Worm (Caenorhabditis elegans) whole organism, L1 larva: ENCODE data around the gene K12H4.5.

ENCODE experiments used
- C04F5.9 ChIP-seq: sonication (generic microtip); optimal IDR thresholded peaks from 2 replicates; lab custom pipeline; 2016; ENCODE audit warnings: missing genetic modification characterization, missing compliant biosample characterization
- C16A3.4 ChIP-seq: fragments of 150-350 bp; optimal IDR thresholded peaks from 2 replicates; lab custom pipeline; 2014; ENCODE audit warnings: missing biosample characterization, missing genetic modification characterization
- ama-1 ChIP-seq: fragments of 150-350 bp; optimal IDR thresholded peaks from 2 replicates; lab custom pipeline; 2014
- blmp-1 ChIP-seq: fragments of 150-350 bp; optimal IDR thresholded peaks from 2 replicates; lab custom pipeline; 2014; ENCODE audit warnings: missing biosample characterization, missing genetic modification characterization
- ceh-82 ChIP-seq, 3 experiments: fragments of 150-350 bp in 1 of 3; sonication (generic microtip) in 2 of 3; optimal IDR thresholded peaks; 2 replicates each; lab custom pipeline; 2014 to 2017; ENCODE audit warnings: missing biosample characterization in 3 of 3, missing genetic modification characterization in 3 of 3
- ceh-88 ChIP-seq: fragments of 200-800 bp; sonication (Bioruptor generic); IDR thresholded peaks from 2 replicates; pipeline ENCODE4 v1.3.6; 2022; ENCODE audit warnings: missing genetic modification characterization, missing compliant biosample characterization
- ceh-90 ChIP-seq: sonication (generic microtip); optimal IDR thresholded peaks from 2 replicates; lab custom pipeline; 2016; ENCODE audit warnings: missing genetic modification characterization, missing compliant biosample characterization
- efl-1 ChIP-seq, 4 experiments: fragments of 150-350 bp; optimal IDR thresholded peaks in 3 of 4; peaks in 1 of 4; 1 replicate in 1 of 4; 2 replicates in 3 of 4; lab custom pipeline; 2014; ENCODE audit warnings: missing biosample characterization in 2 of 4, missing genetic modification characterization in 2 of 4, missing genetic modification reagents in 2 of 4
- egl-27 ChIP-seq, 2 experiments: fragments of 150-350 bp in 1 of 2; sonication (generic microtip); optimal IDR thresholded peaks; 3 replicates each; lab custom pipeline; 2017 to 2018; ENCODE audit warnings: missing biosample characterization in 2 of 2, missing genetic modification characterization in 2 of 2, missing genetic modification reagents in 2 of 2
- elt-2 ChIP-seq: sonication (generic microtip); optimal IDR thresholded peaks from 2 replicates; lab custom pipeline; 2016; ENCODE audit warnings: missing genetic modification characterization, mild to moderate bottlenecking, inconsistent platforms, missing compliant biosample characterization, missing genetic modification reagents
- elt-3 ChIP-seq, 6 experiments: fragments of 150-350 bp in 1 of 6; sonication (generic microtip); optimal IDR thresholded peaks; 2 replicates each; lab custom pipeline; 2017 to 2018; ENCODE audit warnings: missing biosample characterization in 6 of 6, missing genetic modification characterization in 6 of 6, inconsistent platforms in 1 of 6
- hlh-17 ChIP-seq: fragments of 200-800 bp; sonication (Bioruptor generic); optimal IDR thresholded peaks from 2 replicates; lab custom pipeline; 2018; ENCODE audit warnings: missing genetic modification characterization, mild to moderate bottlenecking, missing compliant biosample characterization, moderate library complexity, borderline replicate concordance
- hlh-4 ChIP-seq: sonication (generic microtip); optimal IDR thresholded peaks from 2 replicates; lab custom pipeline; 2016; ENCODE audit warnings: mild to moderate bottlenecking, missing genetic modification characterization, missing compliant biosample characterization
- hpl-2 ChIP-seq: fragments of 150-350 bp; optimal IDR thresholded peaks from 2 replicates; lab custom pipeline; 2014; ENCODE audit warnings: missing biosample characterization, missing genetic modification reagents, missing genetic modification characterization
- irx-1 ChIP-seq: sonication (generic microtip); optimal IDR thresholded peaks from 2 replicates; lab custom pipeline; 2016; ENCODE audit warnings: missing genetic modification characterization, missing compliant biosample characterization
- jun-1 ChIP-seq: fragments of 150-350 bp; optimal IDR thresholded peaks from 2 replicates; lab custom pipeline; 2014; ENCODE audit warnings: missing biosample characterization, missing genetic modification reagents, missing genetic modification characterization
- lin-13 ChIP-seq: fragments of 150-350 bp; optimal IDR thresholded peaks from 2 replicates; lab custom pipeline; 2014; ENCODE audit warnings: missing biosample characterization, missing genetic modification reagents, missing genetic modification characterization
- lin-14 ChIP-seq: fragments of 200-800 bp; sonication (Bioruptor generic); optimal IDR thresholded peaks from 2 replicates; lab custom pipeline; 2018; ENCODE audit warnings: mild to moderate bottlenecking, missing genetic modification characterization, moderate library complexity, missing compliant biosample characterization
- lin-15B ChIP-seq: fragments of 150-350 bp; sonication (generic microtip); optimal IDR thresholded peaks from 3 replicates; lab custom pipeline; 2014; ENCODE audit warnings: missing biosample characterization, missing genetic modification characterization
- lin-39 ChIP-seq: fragments of 150-350 bp; optimal IDR thresholded peaks from 2 replicates; lab custom pipeline; 2014; ENCODE audit warnings: missing biosample characterization, missing genetic modification reagents, missing genetic modification characterization
- lir-3 ChIP-seq: sonication (generic microtip); optimal IDR thresholded peaks from 2 replicates; lab custom pipeline; 2016; ENCODE audit warnings: mild to moderate bottlenecking, missing genetic modification characterization, moderate library complexity, missing compliant biosample characterization; ENCODE audit not compliant: poor library complexity
- lsy-2 ChIP-seq, 2 experiments: fragments of 150-350 bp; optimal IDR thresholded peaks; 2 replicates each; lab custom pipeline; 2014; ENCODE audit warnings: missing biosample characterization in 2 of 2, missing genetic modification characterization in 2 of 2
- mab-9 ChIP-seq: fragments of 200-800 bp; sonication (Bioruptor generic); IDR thresholded peaks from 2 replicates; pipeline ENCODE4 v1.3.6; 2022; ENCODE audit warnings: missing genetic modification reagents, missing genetic modification characterization, missing compliant biosample characterization
- mdl-1 ChIP-seq, 2 experiments: fragments of 150-350 bp; optimal IDR thresholded peaks; 2 replicates each; lab custom pipeline; 2014 to 2017; ENCODE audit warnings: missing biosample characterization in 2 of 2, missing genetic modification characterization in 2 of 2, inconsistent platforms in 1 of 2
- mef-2 ChIP-seq: fragments of 150-350 bp; optimal IDR thresholded peaks from 2 replicates; lab custom pipeline; 2014; ENCODE audit warnings: missing biosample characterization, missing genetic modification characterization
- nhr-11 ChIP-seq: fragments of 150-350 bp; optimal IDR thresholded peaks from 2 replicates; lab custom pipeline; 2014; ENCODE audit warnings: missing biosample characterization, missing genetic modification characterization
- nhr-12 ChIP-seq: sonication (generic microtip); optimal IDR thresholded peaks from 2 replicates; lab custom pipeline; 2017; ENCODE audit warnings: missing biosample characterization, missing genetic modification characterization
- nhr-19 ChIP-seq: fragments of 200-800 bp; sonication (Bioruptor generic); conservative IDR thresholded peaks from 2 replicates; pipeline ENCODE4 v1.3.6; 2022; ENCODE audit warnings: missing genetic modification characterization, missing compliant biosample characterization
- nhr-20 ChIP-seq: sonication (generic microtip); optimal IDR thresholded peaks from 2 replicates; lab custom pipeline; 2016; ENCODE audit warnings: mild to moderate bottlenecking, missing genetic modification characterization, missing compliant biosample characterization
- nhr-28 ChIP-seq: fragments of 150-350 bp; optimal IDR thresholded peaks from 2 replicates; lab custom pipeline; 2014; ENCODE audit warnings: missing biosample characterization, missing genetic modification characterization
- nhr-47 ChIP-seq: sonication (generic microtip); optimal IDR thresholded peaks from 2 replicates; lab custom pipeline; 2016; ENCODE audit warnings: mild to moderate bottlenecking, missing genetic modification characterization, moderate library complexity, missing compliant biosample characterization
- nhr-71 ChIP-seq: sonication (generic microtip); optimal IDR thresholded peaks from 2 replicates; lab custom pipeline; 2016; ENCODE audit warnings: mild to moderate bottlenecking, missing genetic modification characterization, moderate library complexity, missing compliant biosample characterization
- nhr-77 ChIP-seq: fragments of 150-350 bp; optimal IDR thresholded peaks from 2 replicates; lab custom pipeline; 2014; ENCODE audit warnings: missing biosample characterization, missing genetic modification characterization
- nhr-85 ChIP-seq: sonication (generic microtip); peaks from one replicate; lab custom pipeline; 2016; ENCODE audit warnings: missing genetic modification characterization, inconsistent platforms, missing compliant biosample characterization
- nhr-90 ChIP-seq: sonication (generic microtip); optimal IDR thresholded peaks from 2 replicates; lab custom pipeline; 2016; ENCODE audit warnings: mild to moderate bottlenecking, missing genetic modification characterization, missing compliant biosample characterization; ENCODE audit not compliant: poor library complexity
- pax-3 ChIP-seq: fragments of 200-800 bp; sonication (Bioruptor generic); optimal IDR thresholded peaks from 2 replicates; lab custom pipeline; 2018; ENCODE audit warnings: mild to moderate bottlenecking, missing genetic modification characterization, moderate library complexity, missing compliant biosample characterization
- snpc-4 ChIP-seq: fragments of 150-350 bp; optimal IDR thresholded peaks from 2 replicates; lab custom pipeline; 2014; ENCODE audit warnings: missing biosample characterization, missing genetic modification characterization
- snu-23 ChIP-seq: sonication (generic microtip); optimal IDR thresholded peaks from 2 replicates; lab custom pipeline; 2016; ENCODE audit warnings: missing genetic modification characterization, missing compliant biosample characterization
- sptf-1 ChIP-seq: fragments of 150-350 bp; optimal IDR thresholded peaks from 2 replicates; lab custom pipeline; 2014; ENCODE audit warnings: missing biosample characterization, missing genetic modification characterization
- sup-37 ChIP-seq: fragments of 200-800 bp; sonication (Bioruptor generic); optimal IDR thresholded peaks from 2 replicates; lab custom pipeline; 2018; ENCODE audit warnings: mild to moderate bottlenecking, missing genetic modification characterization, missing compliant biosample characterization
- tbx-2 ChIP-seq: sonication (generic microtip); optimal IDR thresholded peaks from 2 replicates; lab custom pipeline; 2016; ENCODE audit warnings: missing genetic modification characterization, missing compliant biosample characterization
- tlp-1 ChIP-seq: fragments of 150-350 bp; optimal IDR thresholded peaks from 2 replicates; lab custom pipeline; 2014; ENCODE audit warnings: missing biosample characterization, missing genetic modification characterization
- unc-130 ChIP-seq: fragments of 150-350 bp; optimal IDR thresholded peaks from 2 replicates; lab custom pipeline; 2017; ENCODE audit warnings: missing biosample characterization, missing genetic modification characterization, inconsistent platforms
- unc-30 ChIP-seq: sonication (generic microtip); optimal IDR thresholded peaks from 2 replicates; lab custom pipeline; 2017; ENCODE audit warnings: missing biosample characterization, missing genetic modification characterization
- unc-98 ChIP-seq: fragments of 200-800 bp; sonication (Bioruptor generic); IDR thresholded peaks from 2 replicates; pipeline ENCODE4 v1.3.6; 2022; ENCODE audit warnings: missing genetic modification characterization, missing compliant biosample characterization
- xbp-1 ChIP-seq: sonication (generic microtip); optimal IDR thresholded peaks from 2 replicates; lab custom pipeline; 2016; ENCODE audit warnings: missing genetic modification characterization, missing compliant biosample characterization
- zag-1 ChIP-seq: fragments of 150-350 bp; optimal IDR thresholded peaks from 2 replicates; lab custom pipeline; 2014; ENCODE audit warnings: missing biosample characterization, missing genetic modification characterization
- zip-4 ChIP-seq: fragments of 200-800 bp; sonication (Bioruptor generic); optimal IDR thresholded peaks from 2 replicates; lab custom pipeline; 2018; ENCODE audit warnings: mild to moderate bottlenecking, missing genetic modification characterization, moderate library complexity, missing compliant biosample characterization
- ztf-11 ChIP-seq, 2 experiments: sonication (generic microtip); optimal IDR thresholded peaks; 2 replicates each; lab custom pipeline; 2016 to 2017; ENCODE audit warnings: missing genetic modification characterization in 2 of 2, missing biosample characterization in 1 of 2, missing compliant biosample characterization in 1 of 2
- ztf-4 ChIP-seq: fragments of 150-350 bp; optimal IDR thresholded peaks from 2 replicates; lab custom pipeline; 2014; ENCODE audit warnings: missing biosample characterization, missing genetic modification characterization

K12H4.5 gene

ce11 chrIII:8080165-8080738 is 36.0 kb downstream of the K12H4.5 start, which contains the start of the genes dcr-1 and apc-2 (continued):
- no peak for TF ChIP-seq nhr-47
- TF ChIP-seq, all 84 proteins: peak for 5

- TF ChIP-seq C16A3.4 (tag; lab: Kevin White, UChicago) = peak; percentile 36
- TF ChIP-seq ztf-11 (tag; optimal IDR thresholded peaks at IDR 0.05; lab: Kevin White, UChicago) = no peak
- TF ChIP-seq ama-1 (lab: Kevin White, UChicago) = no peak
- peak; percentile 37 to 52 (median 40) for TF ChIP-seq ceh-82 (tag; optimal IDR thresholded peaks at IDR 0.05; lab: Kevin White, UChicago)
- TF ChIP-seq elt-3 (tag; optimal IDR thresholded peaks at IDR 0.05; lab: Kevin White, UChicago) = peak in 1 of 6 experiments; percentile 43
- peak; percentile 42 for TF ChIP-seq nhr-90 (tag; lab: Kevin White, UChicago)
- peak; percentile 19 for TF ChIP-seq jun-1 (tag; lab: Kevin White, UChicago)
- TF ChIP-seq nhr-71 (tag; lab: Kevin White, UChicago) = peak; percentile 73
- no peak for TF ChIP-seq irx-1 (tag; lab: Kevin White, UChicago)
- TF ChIP-seq hpl-2 (GFP tag; lab: Kevin White, UChicago) = no peak
- no peak for TF ChIP-seq pax-3 (tag; lab: Kevin White, UChicago)
- peak; percentile 52 for TF ChIP-seq tbx-2 (tag; lab: Kevin White, UChicago)
- TF ChIP-seq lsy-2 (tag; optimal IDR thresholded peaks at IDR 0.05; lab: Kevin White, UChicago) = peak; percentile 99
- peak; percentile 28 for TF ChIP-seq lin-13
- TF ChIP-seq nhr-11 (tag; lab: Kevin White, UChicago) = no peak
- no peak for TF ChIP-seq lin-14 (GFP tag; lab: Kevin White, UChicago)
- TF ChIP-seq mab-9 (GFP tag; lab: Robert Waterston, UW) = no peak
- no peak for TF ChIP-seq egl-27 (tag; optimal IDR thresholded peaks at IDR 0.05; lab: Kevin White, UChicago)
- TF ChIP-seq ztf-4 (tag; lab: Kevin White, UChicago) = no peak
- TF ChIP-seq blmp-1 = peak; percentile 22
- TF ChIP-seq nhr-20 (tag; lab: Kevin White, UChicago) = peak; percentile 35
- TF ChIP-seq unc-130 (tag; lab: Kevin White, UChicago) = no peak
- no peak for TF ChIP-seq mef-2 (tag; lab: Kevin White, UChicago)
- TF ChIP-seq hlh-17 (GFP tag; lab: Kevin White, UChicago) = no peak
- TF ChIP-seq lir-3 (tag; lab: Kevin White, UChicago) = peak; percentile 63
- peak; percentile 74 to 79 for TF ChIP-seq efl-1 (optimal IDR thresholded peaks at IDR 0.05; lab: Kevin White, UChicago)
- peak; percentile 76 to 97 for TF ChIP-seq efl-1 (GFP tag; optimal IDR thresholded peaks at IDR 0.05 in 1 of 2; lab: Kevin White, UChicago)
- TF ChIP-seq elt-2 (tag; lab: Kevin White, UChicago) = no peak
- TF ChIP-seq unc-30 (tag; lab: Kevin White, UChicago) = no peak
- no peak for TF ChIP-seq mdl-1 (tag; optimal IDR thresholded peaks at IDR 0.05; lab: Kevin White, UChicago)
- peak; percentile 22 for TF ChIP-seq C04F5.9 (tag; lab: Kevin White, UChicago)
- no peak for TF ChIP-seq zag-1
- no peak for TF ChIP-seq ceh-88
- TF ChIP-seq nhr-77 (tag; lab: Kevin White, UChicago) = no peak
- peak; percentile 9 for TF ChIP-seq snpc-4 (tag; lab: Kevin White, UChicago)
- no peak for TF ChIP-seq nhr-28
- TF ChIP-seq nhr-47 = peak; percentile 71
- peak; percentile 27 for TF ChIP-seq zip-4 (GFP tag; lab: Kevin White, UChicago)
- TF ChIP-seq nhr-19 (GFP tag; lab: Robert Waterston, UW) = peak; percentile 40; the same call in 1 of the 2 replicates
- TF ChIP-seq snu-23 (GFP tag; lab: Kevin White, UChicago) = peak; percentile 77
- TF ChIP-seq nhr-12 (tag; lab: Kevin White, UChicago) = no peak
- TF ChIP-seq lin-15B (tag; lab: Kevin White, UChicago) = no peak
- peak; percentile 78 for TF ChIP-seq nhr-85 (tag; lab: Kevin White, UChicago)
- TF ChIP-seq lin-39 (tag; lab: Kevin White, UChicago) = no peak
- TF ChIP-seq tlp-1 (tag; lab: Kevin White, UChicago) = no peak
- no peak for TF ChIP-seq sup-37
- no peak for TF ChIP-seq sptf-1 (tag; lab: Kevin White, UChicago)
- no peak for TF ChIP-seq ceh-90 (tag; lab: Kevin White, UChicago)
- no peak for TF ChIP-seq hlh-4 (tag; lab: Kevin White, UChicago)
- peak; percentile 56 for TF ChIP-seq xbp-1 (tag; lab: Kevin White, UChicago)
- no peak for TF ChIP-seq unc-98 (GFP tag; lab: Robert Waterston, UW)
Observed at ce11 chrIII:8085355-8085754, 41.1 kb downstream of the K12H4.5 start, which contains the start of the genes K06H7.7 and grp-1. Gene K06H7.7, minus strand, starts transcription at chrIII:8085475. Gene grp-1, plus strand, starts transcription at chrIII:8085705.
